Worm (Caenorhabditis elegans) whole organism, L1 larva: Measurements from ENCODE around the gene srt-53.

ENCODE experiments used
- C16A3.4 ChIP-seq: fragments of 150-350 bp; optimal IDR thresholded peaks from 2 replicates; lab custom pipeline; 2014; ENCODE audit warnings: missing biosample characterization, missing genetic modification characterization
- F16B12.6 ChIP-seq: fragments of 150-350 bp; optimal IDR thresholded peaks from 2 replicates; lab custom pipeline; 2014; ENCODE audit warnings: missing biosample characterization, missing genetic modification characterization
- aha-1 ChIP-seq: fragments of 150-350 bp; optimal IDR thresholded peaks from 2 replicates; lab custom pipeline; 2014; ENCODE audit warnings: missing biosample characterization, missing genetic modification characterization
- aly-2 ChIP-seq: fragments of 150-350 bp; optimal IDR thresholded peaks from 2 replicates; lab custom pipeline; 2014; ENCODE audit warnings: missing biosample characterization, missing genetic modification characterization
- ama-1 ChIP-seq: fragments of 150-350 bp; optimal IDR thresholded peaks from 2 replicates; lab custom pipeline; 2014
- ceh-63 ChIP-seq: fragments of 200-800 bp; sonication (Bioruptor generic); optimal IDR thresholded peaks from 2 replicates; lab custom pipeline; 2018; ENCODE audit warnings: mild to moderate bottlenecking, missing genetic modification characterization, missing compliant biosample characterization
- ceh-8 ChIP-seq: fragments of 200-800 bp; sonication (Bioruptor generic); optimal IDR thresholded peaks from 2 replicates; lab custom pipeline; 2018; ENCODE audit warnings: mild to moderate bottlenecking, missing genetic modification characterization, moderate library complexity, missing compliant biosample characterization
- ceh-82 ChIP-seq, 3 experiments: fragments of 150-350 bp in 1 of 3; sonication (generic microtip) in 2 of 3; optimal IDR thresholded peaks; 2 replicates each; lab custom pipeline; 2014 to 2017; ENCODE audit warnings: missing biosample characterization in 3 of 3, missing genetic modification characterization in 3 of 3
- ceh-88 ChIP-seq: fragments of 200-800 bp; sonication (Bioruptor generic); IDR thresholded peaks from 2 replicates; pipeline ENCODE4 v1.3.6; 2022; ENCODE audit warnings: missing genetic modification characterization, missing compliant biosample characterization
- ces-1 ChIP-seq: fragments of 150-350 bp; optimal IDR thresholded peaks from 2 replicates; lab custom pipeline; 2014; ENCODE audit warnings: missing biosample characterization, missing genetic modification reagents, missing genetic modification characterization
- dpl-1 ChIP-seq, 3 experiments: fragments of 150-350 bp in 2 of 3; sonication (generic microtip) in 1 of 3; optimal IDR thresholded peaks; 2 replicates each; lab custom pipeline; 2014 to 2017; ENCODE audit warnings: missing biosample characterization in 3 of 3, missing genetic modification characterization in 3 of 3, missing genetic modification reagents in 3 of 3
- dsc-1 ChIP-seq: sonication (generic microtip); optimal IDR thresholded peaks from 2 replicates; lab custom pipeline; 2016; ENCODE audit warnings: mild to moderate bottlenecking, missing genetic modification characterization, missing compliant biosample characterization
- efl-1 ChIP-seq, 4 experiments: fragments of 150-350 bp; optimal IDR thresholded peaks in 3 of 4; peaks in 1 of 4; 1 replicate in 1 of 4; 2 replicates in 3 of 4; lab custom pipeline; 2014; ENCODE audit warnings: missing biosample characterization in 2 of 4, missing genetic modification characterization in 2 of 4, missing genetic modification reagents in 2 of 4
- efl-3 ChIP-seq: fragments of 200-800 bp; sonication (Bioruptor generic); optimal IDR thresholded peaks from 2 replicates; lab custom pipeline; 2018; ENCODE audit warnings: mild to moderate bottlenecking, missing genetic modification characterization, missing compliant biosample characterization
- fos-1 ChIP-seq: fragments of 150-350 bp; optimal IDR thresholded peaks from 2 replicates; lab custom pipeline; 2014; ENCODE audit warnings: missing biosample characterization, missing genetic modification characterization
- hlh-17 ChIP-seq: fragments of 200-800 bp; sonication (Bioruptor generic); optimal IDR thresholded peaks from 2 replicates; lab custom pipeline; 2018; ENCODE audit warnings: missing genetic modification characterization, mild to moderate bottlenecking, missing compliant biosample characterization, moderate library complexity, borderline replicate concordance
- hpl-2 ChIP-seq: fragments of 150-350 bp; optimal IDR thresholded peaks from 2 replicates; lab custom pipeline; 2014; ENCODE audit warnings: missing biosample characterization, missing genetic modification reagents, missing genetic modification characterization
- irx-1 ChIP-seq: sonication (generic microtip); optimal IDR thresholded peaks from 2 replicates; lab custom pipeline; 2016; ENCODE audit warnings: missing genetic modification characterization, missing compliant biosample characterization
- lin-13 ChIP-seq: fragments of 150-350 bp; optimal IDR thresholded peaks from 2 replicates; lab custom pipeline; 2014; ENCODE audit warnings: missing biosample characterization, missing genetic modification reagents, missing genetic modification characterization
- lin-14 ChIP-seq: fragments of 200-800 bp; sonication (Bioruptor generic); optimal IDR thresholded peaks from 2 replicates; lab custom pipeline; 2018; ENCODE audit warnings: mild to moderate bottlenecking, missing genetic modification characterization, moderate library complexity, missing compliant biosample characterization
- lin-15B ChIP-seq: fragments of 150-350 bp; sonication (generic microtip); optimal IDR thresholded peaks from 3 replicates; lab custom pipeline; 2014; ENCODE audit warnings: missing biosample characterization, missing genetic modification characterization
- lin-35 ChIP-seq, 2 experiments: fragments of 150-350 bp; optimal IDR thresholded peaks; 2 replicates each; lab custom pipeline; 2014; ENCODE audit warnings: missing biosample characterization in 2 of 2, missing genetic modification characterization in 2 of 2, missing genetic modification reagents in 2 of 2
- lir-3 ChIP-seq: sonication (generic microtip); optimal IDR thresholded peaks from 2 replicates; lab custom pipeline; 2016; ENCODE audit warnings: mild to moderate bottlenecking, missing genetic modification characterization, moderate library complexity, missing compliant biosample characterization; ENCODE audit not compliant: poor library complexity
- lsy-2 ChIP-seq, 2 experiments: fragments of 150-350 bp; optimal IDR thresholded peaks; 2 replicates each; lab custom pipeline; 2014; ENCODE audit warnings: missing biosample characterization in 2 of 2, missing genetic modification characterization in 2 of 2
- nhr-11 ChIP-seq: fragments of 150-350 bp; optimal IDR thresholded peaks from 2 replicates; lab custom pipeline; 2014; ENCODE audit warnings: missing biosample characterization, missing genetic modification characterization
- nhr-12 ChIP-seq: sonication (generic microtip); optimal IDR thresholded peaks from 2 replicates; lab custom pipeline; 2017; ENCODE audit warnings: missing biosample characterization, missing genetic modification characterization
- nhr-20 ChIP-seq: sonication (generic microtip); optimal IDR thresholded peaks from 2 replicates; lab custom pipeline; 2016; ENCODE audit warnings: mild to moderate bottlenecking, missing genetic modification characterization, missing compliant biosample characterization
- nhr-237 ChIP-seq: fragments of 150-350 bp; optimal IDR thresholded peaks from 2 replicates; lab custom pipeline; 2014; ENCODE audit warnings: missing biosample characterization, missing genetic modification characterization
- nhr-28 ChIP-seq: fragments of 150-350 bp; optimal IDR thresholded peaks from 2 replicates; lab custom pipeline; 2014; ENCODE audit warnings: missing biosample characterization, missing genetic modification characterization
- nhr-71 ChIP-seq: sonication (generic microtip); optimal IDR thresholded peaks from 2 replicates; lab custom pipeline; 2016; ENCODE audit warnings: mild to moderate bottlenecking, missing genetic modification characterization, moderate library complexity, missing compliant biosample characterization
- nhr-76 ChIP-seq: sonication (generic microtip); optimal IDR thresholded peaks from 2 replicates; lab custom pipeline; 2017; ENCODE audit warnings: missing biosample characterization, missing genetic modification characterization
- nhr-77 ChIP-seq: fragments of 150-350 bp; optimal IDR thresholded peaks from 2 replicates; lab custom pipeline; 2014; ENCODE audit warnings: missing biosample characterization, missing genetic modification characterization
- nhr-84 ChIP-seq: sonication (generic microtip); optimal IDR thresholded peaks from 2 replicates; lab custom pipeline; 2017; ENCODE audit warnings: missing biosample characterization, missing genetic modification characterization
- nhr-85 ChIP-seq: sonication (generic microtip); peaks from one replicate; lab custom pipeline; 2016; ENCODE audit warnings: missing genetic modification characterization, inconsistent platforms, missing compliant biosample characterization
- pax-3 ChIP-seq: fragments of 200-800 bp; sonication (Bioruptor generic); optimal IDR thresholded peaks from 2 replicates; lab custom pipeline; 2018; ENCODE audit warnings: mild to moderate bottlenecking, missing genetic modification characterization, moderate library complexity, missing compliant biosample characterization
- rnt-1 ChIP-seq: sonication (generic microtip); optimal IDR thresholded peaks from 2 replicates; lab custom pipeline; 2016; ENCODE audit warnings: mild to moderate bottlenecking, missing genetic modification characterization, moderate library complexity, missing compliant biosample characterization
- snu-23 ChIP-seq: sonication (generic microtip); optimal IDR thresholded peaks from 2 replicates; lab custom pipeline; 2016; ENCODE audit warnings: missing genetic modification characterization, missing compliant biosample characterization
- sup-37 ChIP-seq: fragments of 200-800 bp; sonication (Bioruptor generic); optimal IDR thresholded peaks from 2 replicates; lab custom pipeline; 2018; ENCODE audit warnings: mild to moderate bottlenecking, missing genetic modification characterization, missing compliant biosample characterization
- swsn-7 ChIP-seq: sonication (generic microtip); optimal IDR thresholded peaks from 2 replicates; lab custom pipeline; 2016; ENCODE audit warnings: missing genetic modification characterization, missing compliant biosample characterization
- tbx-2 ChIP-seq: sonication (generic microtip); optimal IDR thresholded peaks from 2 replicates; lab custom pipeline; 2016; ENCODE audit warnings: missing genetic modification characterization, missing compliant biosample characterization
- unc-30 ChIP-seq: sonication (generic microtip); optimal IDR thresholded peaks from 2 replicates; lab custom pipeline; 2017; ENCODE audit warnings: missing biosample characterization, missing genetic modification characterization
- unc-86 ChIP-seq: sonication (generic microtip); optimal IDR thresholded peaks from 2 replicates; lab custom pipeline; 2016; ENCODE audit warnings: missing genetic modification characterization, missing compliant biosample characterization
- xbp-1 ChIP-seq: sonication (generic microtip); optimal IDR thresholded peaks from 2 replicates; lab custom pipeline; 2016; ENCODE audit warnings: missing genetic modification characterization, missing compliant biosample characterization
- zag-1 ChIP-seq: fragments of 150-350 bp; optimal IDR thresholded peaks from 2 replicates; lab custom pipeline; 2014; ENCODE audit warnings: missing biosample characterization, missing genetic modification characterization
- zip-4 ChIP-seq: fragments of 200-800 bp; sonication (Bioruptor generic); optimal IDR thresholded peaks from 2 replicates; lab custom pipeline; 2018; ENCODE audit warnings: mild to moderate bottlenecking, missing genetic modification characterization, moderate library complexity, missing compliant biosample characterization

Gene srt-53

ce11 chrV:7893812-7894381 lies 46.3 kb downstream of the srt-53 start, which contains the start of gene F40A3.6 (continued):
- TF ChIP-seq dsc-1 (tag; lab: Kevin White, UChicago) (peak; percentile 54), C16A3.4 (tag; lab: Kevin White, UChicago) (no peak), lin-14 (GFP tag; lab: Kevin White, UChicago) (peak; percentile 86), lin-35 (GFP tag; optimal IDR thresholded peaks at IDR 0.05; lab: Kevin White, UChicago) (no peak), pax-3 (tag; lab: Kevin White, UChicago) (no peak), aly-2 (tag; lab: Kevin White, UChicago) (no peak), efl-1 (optimal IDR thresholded peaks at IDR 0.05; lab: Kevin White, UChicago) (peak; percentile 3 to 24), efl-1 (GFP tag; optimal IDR thresholded peaks at IDR 0.05 in 1 of 2; lab: Kevin White, UChicago) (peak; percentile 11 to 82), irx-1 (no peak), tbx-2 (tag; lab: Kevin White, UChicago) (no peak), nhr-71 (tag; lab: Kevin White, UChicago) (peak; percentile 79), ceh-82 (tag; optimal IDR thresholded peaks at IDR 0.05; lab: Kevin White, UChicago) (no peak), xbp-1 (no peak), lin-13 (GFP tag; lab: Kevin White, UChicago) (no peak), snu-23 (peak; percentile 62), hpl-2 (no peak), lin-15B (no peak), nhr-20 (tag; lab: Kevin White, UChicago) (peak; percentile 10), ces-1 (GFP tag; lab: Kevin White, UChicago) (no peak), ama-1 (no peak), zip-4 (no peak), lsy-2 (tag; optimal IDR thresholded peaks at IDR 0.05; lab: Kevin White, UChicago) (peak; percentile 39 to 41), hlh-17 (GFP tag; lab: Kevin White, UChicago) (no peak), dpl-1 (GFP tag; optimal IDR thresholded peaks at IDR 0.05; lab: Kevin White, UChicago) (no peak), nhr-76 (tag; lab: Kevin White, UChicago) (no peak), ceh-8 (GFP tag; lab: Kevin White, UChicago) (no peak), ceh-63 (GFP tag; lab: Kevin White, UChicago) (peak; percentile 77), swsn-7 (peak; percentile 37), zag-1 (tag; lab: Kevin White, UChicago) (no peak), nhr-12 (tag; lab: Kevin White, UChicago) (no peak), nhr-85 (tag; lab: Kevin White, UChicago) (no peak), nhr-11 (tag; lab: Kevin White, UChicago) (no peak), F16B12.6 (tag; lab: Kevin White, UChicago) (no peak), nhr-77 (no peak), ceh-88 (GFP tag; lab: Robert Waterston, UW) (no peak), aha-1 (tag; lab: Kevin White, UChicago) (no peak), nhr-84 (no peak), nhr-28 (tag; lab: Kevin White, UChicago) (no peak), lir-3 (no peak), nhr-237 (tag; lab: Kevin White, UChicago) (no peak), sup-37 (no peak), unc-30 (no peak), fos-1 (tag; lab: Kevin White, UChicago) (no peak), rnt-1 (tag; lab: Kevin White, UChicago) (peak; percentile 80), unc-86 (no peak), efl-3 (GFP tag; lab: Kevin White, UChicago) (no peak)
- TF ChIP-seq, all 84 proteins: peak for 18
